Fruit fly (Drosophila melanogaster): Measurements from ENCODE around the gene CG31286.

Gene CG31286

DNA sequence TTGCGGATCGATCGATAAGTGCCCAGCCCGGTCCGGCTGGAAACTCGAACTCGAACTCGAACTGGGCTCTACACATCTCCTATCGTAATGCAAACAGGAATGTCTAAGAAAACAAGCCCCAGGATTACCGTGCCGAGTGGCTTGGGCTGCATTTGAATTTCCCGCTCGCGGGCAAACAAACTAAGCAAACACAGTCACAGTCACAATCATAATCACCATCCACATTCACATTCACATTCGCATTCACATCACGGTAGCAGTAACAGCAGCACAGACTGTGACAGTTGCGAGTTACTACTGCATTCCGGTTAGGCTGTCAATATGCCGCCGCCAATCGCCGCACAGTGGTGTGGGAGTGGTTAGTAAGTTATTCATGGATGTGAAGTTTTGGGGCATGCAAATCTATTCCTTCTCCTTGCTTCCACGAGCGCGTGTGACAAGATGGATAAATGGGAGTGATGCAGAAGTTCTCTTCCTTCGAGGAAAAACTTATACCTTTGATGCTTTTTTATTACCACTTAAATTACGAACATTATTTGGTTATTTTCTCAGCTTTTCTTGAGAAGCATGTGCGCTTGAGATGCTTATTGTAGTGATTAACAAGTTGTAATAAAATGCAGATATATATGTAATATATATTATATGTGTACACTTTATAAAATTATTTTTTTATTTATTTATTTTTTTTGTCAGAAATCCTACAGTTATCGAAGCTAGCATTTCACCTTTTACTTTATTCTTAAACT is 23.5 kb downstream of the CG31286 start (continued):
- no peak for TF ChIP-seq CG2120 (GFP tag; optimal IDR thresholded peaks at IDR 0.05)
- no peak for TF ChIP-seq repo (GFP tag; optimal IDR thresholded peaks at IDR 0.05)
- TF ChIP-seq MTF-1 (GFP tag; optimal IDR thresholded peaks at IDR 0.05; ENCODE audit: borderline replicate concordance): peak; percentile 6
- peak; percentile 3 for TF ChIP-seq Lhr (GFP tag; optimal IDR thresholded peaks at IDR 0.05)
- TF ChIP-seq CG2202 (tag; optimal IDR thresholded peaks at IDR 0.05): peak; percentile 30
- peak; percentile 25; the same call in 1 of the 3 replicates for TF ChIP-seq row (GFP tag; IDR thresholded peaks at IDR 0.05)
- no peak for TF ChIP-seq E2f1 (GFP tag; IDR thresholded peaks at IDR 0.05)
- no peak for TF ChIP-seq bcd (GFP tag; optimal IDR thresholded peaks at IDR 0.05)
- TF ChIP-seq Ssrp (tag; optimal IDR thresholded peaks at IDR 0.05): peak; percentile 31
- TF ChIP-seq CG14441 (GFP tag; IDR thresholded peaks at IDR 0.05): no peak
- no peak for TF ChIP-seq tgo (GFP tag; IDR thresholded peaks at IDR 0.05)
- TF ChIP-seq grn (GFP tag; optimal IDR thresholded peaks at IDR 0.05): no peak
- TF ChIP-seq mirr (GFP tag; optimal IDR thresholded peaks at IDR 0.05): no peak
- no peak for TF ChIP-seq sqz (GFP tag; optimal IDR thresholded peaks at IDR 0.05)
- TF ChIP-seq Awh (GFP tag; IDR thresholded peaks at IDR 0.05): no peak
- peak; percentile 61 for TF ChIP-seq CG18262 (tag; optimal IDR thresholded peaks at IDR 0.05)
- no peak for TF ChIP-seq NC2α (GFP tag; optimal IDR thresholded peaks at IDR 0.05)
- peak; percentile 3 for TF ChIP-seq stwl (tag; optimal IDR thresholded peaks at IDR 0.05)
- no peak for TF ChIP-seq CG1647 (GFP tag; optimal IDR thresholded peaks at IDR 0.05)
- TF ChIP-seq ftz-f1 (GFP tag; optimal IDR thresholded peaks at IDR 0.05): no peak
- TF ChIP-seq jing (GFP tag; optimal IDR thresholded peaks at IDR 0.05): no peak
- TF ChIP-seq CG6854 (GFP tag; optimal IDR thresholded peaks at IDR 0.05): no peak
- no peak for TF ChIP-seq CG2116 (GFP tag; optimal IDR thresholded peaks at IDR 0.05)
- no peak for TF ChIP-seq tup (GFP tag; optimal IDR thresholded peaks at IDR 0.05)
- TF ChIP-seq gce (GFP tag; IDR thresholded peaks at IDR 0.05): 0 out of 3 replicates have a peak, but pooled peaks have one; percentile 27
- no peak for TF ChIP-seq CG9797 (GFP tag; optimal IDR thresholded peaks at IDR 0.05)
- no peak for TF ChIP-seq CG7987 (GFP tag; optimal IDR thresholded peaks at IDR 0.05)
- no peak for TF ChIP-seq BtbVII (GFP tag; optimal IDR thresholded peaks at IDR 0.05)
- no peak for TF ChIP-seq CG4328 (GFP tag; optimal IDR thresholded peaks at IDR 0.05)
- no peak for TF ChIP-seq Dll (GFP tag; IDR thresholded peaks at IDR 0.05; ENCODE audit: partially characterized antibody)
- TF ChIP-seq cas (GFP tag; IDR thresholded peaks at IDR 0.05): no peak
- no peak for TF ChIP-seq slp2 (GFP tag; optimal IDR thresholded peaks at IDR 0.05)
- TF ChIP-seq CG6175 (GFP tag; IDR thresholded peaks at IDR 0.05): no peak
- TF ChIP-seq Blimp-1 (GFP tag; optimal IDR thresholded peaks at IDR 0.05): no peak
- no peak for TF ChIP-seq pfk (GFP tag; optimal IDR thresholded peaks at IDR 0.05)
- TF ChIP-seq CG18619 (GFP tag; optimal IDR thresholded peaks at IDR 0.05): no peak
- no peak for TF ChIP-seq Hr78 (GFP tag; optimal IDR thresholded peaks at IDR 0.05)
- no peak for TF ChIP-seq CG8359 (GFP tag; optimal IDR thresholded peaks at IDR 0.05; ENCODE audit: borderline replicate concordance)
- TF ChIP-seq sd (tag; optimal IDR thresholded peaks at IDR 0.05): no peak
- no peak for TF ChIP-seq Vsx1 (GFP tag; optimal IDR thresholded peaks at IDR 0.05)
- no peak for TF ChIP-seq gro (GFP tag; optimal IDR thresholded peaks at IDR 0.05)
- TF ChIP-seq pros (GFP tag; optimal IDR thresholded peaks at IDR 0.05): no peak
- peak; percentile 15 for TF ChIP-seq CG7839 (tag; optimal IDR thresholded peaks at IDR 0.05)
- TF ChIP-seq sim (GFP tag; IDR thresholded peaks at IDR 0.05): 0 out of 2 replicates have a peak, but pooled peaks have one; percentile 22
- no peak for TF ChIP-seq ind (GFP tag; optimal IDR thresholded peaks at IDR 0.05)
- TF ChIP-seq crp (GFP tag; optimal IDR thresholded peaks at IDR 0.05): no peak
- TF ChIP-seq grau (tag; optimal IDR thresholded peaks at IDR 0.05): no peak
- TF ChIP-seq CG4404 (GFP tag; IDR thresholded peaks at IDR 0.05): no peak
- no peak for TF ChIP-seq CTCF (GFP tag; optimal IDR thresholded peaks at IDR 0.05)
- TF ChIP-seq Dip3 (GFP tag; optimal IDR thresholded peaks at IDR 0.05): no peak

Measured in whole organism, embryonic.